Worm (Caenorhabditis elegans): ENCODE measurements around the gene str-228.

The str-228 gene

DNA sequence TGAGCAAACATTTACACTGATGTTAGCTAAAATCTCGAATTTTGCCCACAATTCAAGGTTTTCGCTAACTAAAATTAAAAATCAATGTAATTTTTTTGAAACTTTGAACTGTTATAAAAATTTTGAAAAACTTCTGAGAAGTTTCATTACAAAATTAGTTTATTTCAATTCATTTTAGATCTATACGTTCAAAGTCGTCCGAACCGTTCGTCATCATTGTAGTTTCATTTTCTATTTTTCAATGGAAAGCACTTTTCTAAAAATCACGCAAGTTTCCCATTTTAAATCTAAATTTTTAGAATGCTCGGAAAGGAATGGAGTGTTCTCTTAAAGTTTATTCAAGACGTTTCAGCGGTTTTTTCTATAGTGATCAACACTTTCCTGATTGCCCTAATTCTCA is at the start of gene str-228:
Gene str-228 (plus strand): TSS at position 301 of the 400 bp plus-strand sequence.
- no peak for TF ChIP-seq eyg-1 (tag; optimal IDR thresholded peaks at IDR 0.05)
- no peak for TF ChIP-seq ttx-3 (tag; optimal IDR thresholded peaks at IDR 0.05)
- no peak for TF ChIP-seq pros-1 (tag; optimal IDR thresholded peaks at IDR 0.05)
- TF ChIP-seq dve-1 (tag; optimal IDR thresholded peaks at IDR 0.05), result no peak
- TF ChIP-seq odd-2 (tag; optimal IDR thresholded peaks at IDR 0.05), result no peak
- no peak for TF ChIP-seq nfya-1 (tag; optimal IDR thresholded peaks at IDR 0.05)
- TF ChIP-seq ceh-14 (tag; optimal IDR thresholded peaks at IDR 0.05), result no peak
- TF ChIP-seq rnt-1 (tag; optimal IDR thresholded peaks at IDR 0.05), result no peak
- TF ChIP-seq hlh-8 (tag; optimal IDR thresholded peaks at IDR 0.05), result no peak
- no peak for TF ChIP-seq ceh-34 (tag; optimal IDR thresholded peaks at IDR 0.05)
- TF ChIP-seq pha-2 (tag; optimal IDR thresholded peaks at IDR 0.05), result no peak
- no peak for TF ChIP-seq tbx-7 (tag; optimal IDR thresholded peaks at IDR 0.05)

DNA sequence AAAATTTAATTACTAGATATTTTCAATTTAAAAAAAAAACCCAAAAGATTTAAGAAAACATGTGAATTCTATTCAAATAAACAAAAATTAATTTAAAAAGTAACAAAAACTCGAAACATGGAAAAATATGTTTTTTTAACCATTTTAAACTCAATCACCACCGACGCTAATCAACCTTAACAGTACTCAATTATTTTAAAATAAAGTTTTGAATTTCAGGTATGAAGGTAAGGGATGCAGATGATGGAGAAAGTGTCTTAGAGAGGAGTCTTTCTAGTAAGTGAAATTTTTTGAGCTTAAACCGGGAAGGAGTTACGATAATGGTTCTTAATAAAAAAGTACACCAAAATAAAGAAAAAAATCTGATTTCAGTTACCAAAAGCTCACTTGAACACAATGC is 46.5 kb upstream of the str-228 start, which contains the start of gene slc-28.1:
Gene slc-28.1 (plus strand): TSS at position 301 of the 400 bp plus-strand sequence.
- TF ChIP-seq lim-6 (tag; optimal IDR thresholded peaks at IDR 0.05), result no peak
- no peak for TF ChIP-seq fkh-10 (GFP tag; optimal IDR thresholded peaks at IDR 0.05)
- TF ChIP-seq sox-4 (tag; optimal IDR thresholded peaks at IDR 0.05), result no peak
- TF ChIP-seq npax-4 (tag; optimal IDR thresholded peaks at IDR 0.05), result no peak
- no peak for TF ChIP-seq ttx-3 (tag; optimal IDR thresholded peaks at IDR 0.05)
- no peak for TF ChIP-seq sox-2 (GFP tag; IDR thresholded peaks at IDR 0.05)
- TF ChIP-seq ceh-24 (tag; optimal IDR thresholded peaks at IDR 0.05), result no peak
- no peak for TF ChIP-seq elt-2 (tag; optimal IDR thresholded peaks at IDR 0.05)
- no peak for TF ChIP-seq hlh-6 (tag; optimal IDR thresholded peaks at IDR 0.05)
- TF ChIP-seq madf-2 (tag; optimal IDR thresholded peaks at IDR 0.05), result no peak
- no peak for TF ChIP-seq pax-1 (tag; optimal IDR thresholded peaks at IDR 0.05)
- no peak for TF ChIP-seq pha-4 (tag; optimal IDR thresholded peaks at IDR 0.05)
- no peak for TF ChIP-seq eyg-1 (tag; optimal IDR thresholded peaks at IDR 0.05)
- no peak for TF ChIP-seq ama-1 (optimal IDR thresholded peaks at IDR 0.05)

DNA sequence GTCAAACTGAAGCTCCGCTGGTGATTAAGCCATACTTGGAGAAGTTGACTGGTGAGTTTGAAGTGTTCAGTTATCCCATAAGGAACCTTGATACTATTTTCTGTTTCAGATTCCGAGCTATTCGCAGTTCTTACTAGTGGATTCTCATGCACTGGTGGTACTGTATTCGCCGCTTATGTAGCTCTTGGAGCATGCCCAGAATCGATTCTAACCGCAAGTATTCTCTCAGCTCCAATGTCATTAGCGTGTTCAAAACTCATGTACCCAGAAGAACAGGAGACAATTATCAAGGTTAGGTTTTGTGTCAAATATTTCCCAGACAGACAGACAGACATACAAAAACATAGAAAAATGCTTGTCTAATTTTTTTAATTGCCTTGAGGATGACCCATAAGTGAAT is 45.1 kb upstream of the str-228 start:
- TF ChIP-seq ceh-45 (GFP tag; IDR thresholded peaks at IDR 0.05) (no peak), ceh-22 (tag; optimal IDR thresholded peaks at IDR 0.05) (no peak), lin-11 (tag; optimal IDR thresholded peaks at IDR 0.05) (no peak), unc-55 (GFP tag; optimal IDR thresholded peaks at IDR 0.05) (no peak), syd-9 (tag; optimal IDR thresholded peaks at IDR 0.05) (no peak), sox-2 (GFP tag; IDR thresholded peaks at IDR 0.05) (no peak), hlh-15 (tag; optimal IDR thresholded peaks at IDR 0.05) (no peak), K09A11.1 (tag; optimal IDR thresholded peaks at IDR 0.05; ENCODE audit: insufficient read depth) (no peak), mec-3 (tag; optimal IDR thresholded peaks at IDR 0.05; ENCODE audit: borderline replicate concordance) (no peak), ztf-16 (tag; optimal IDR thresholded peaks at IDR 0.05) (no peak)

DNA sequence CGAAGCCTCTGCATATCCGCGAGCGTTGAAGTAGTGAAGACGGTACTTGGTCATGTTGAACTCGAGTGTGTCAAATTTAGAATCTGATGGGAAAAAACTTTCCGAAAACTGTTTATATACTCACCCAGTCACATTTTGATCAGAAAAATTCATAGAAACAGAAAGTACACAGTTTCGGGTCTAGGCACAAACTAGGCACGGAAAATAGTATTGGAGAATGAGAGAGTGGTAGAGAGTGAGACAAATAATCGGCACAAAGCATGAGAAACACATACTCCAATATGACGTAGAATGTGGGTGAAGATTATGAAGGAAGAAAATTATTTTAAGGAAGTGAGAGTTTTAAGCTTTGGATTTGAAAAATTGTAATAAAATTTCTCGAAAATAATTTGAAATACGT is 41.5 kb upstream of the str-228 start, which contains the start of gene gst-33:
Gene gst-33 (minus strand): TSS at position 127 of the 400 bp plus-strand sequence.
- TF ChIP-seq pha-4 (tag; optimal IDR thresholded peaks at IDR 0.05), result no peak
- TF ChIP-seq ceh-31 (tag; optimal IDR thresholded peaks at IDR 0.05), result no peak
- no peak for TF ChIP-seq sdc-2 (tag; optimal IDR thresholded peaks at IDR 0.05)
- TF ChIP-seq hlh-30 (tag; optimal IDR thresholded peaks at IDR 0.05; ENCODE audit: insufficient read depth), result no peak
- no peak for TF ChIP-seq T23F11.4 (GFP tag; optimal IDR thresholded peaks at IDR 0.05)
- no peak for TF ChIP-seq tbx-7 (tag; optimal IDR thresholded peaks at IDR 0.05)
- TF ChIP-seq ceh-9 (tag; optimal IDR thresholded peaks at IDR 0.05), result no peak
- no peak for TF ChIP-seq pqm-1 (tag; optimal IDR thresholded peaks at IDR 0.05)

Measured in whole organism, late embryonic.